Worm (Caenorhabditis elegans) whole organism, L3 larva: ENCODE measurements around the gene srw-26.

Experiments
- R02D3.7 ChIP-seq: fragments of 150-350 bp; optimal IDR thresholded peaks from 2 replicates; lab custom pipeline; 2014; ENCODE audit warnings: missing biosample characterization, missing genetic modification characterization
- ZK546.5 ChIP-seq: sonication (generic microtip); optimal IDR thresholded peaks from 2 replicates; lab custom pipeline; 2017; ENCODE audit warnings: missing biosample characterization, missing genetic modification characterization
- ama-1 ChIP-seq: fragments of 150-350 bp; optimal IDR thresholded peaks from 2 replicates; lab custom pipeline; 2018
- ceh-16 ChIP-seq: sonication (generic microtip); optimal IDR thresholded peaks from 2 replicates; lab custom pipeline; 2017; ENCODE audit warnings: missing biosample characterization, missing genetic modification characterization
- ceh-28 ChIP-seq: fragments of 150-350 bp; optimal IDR thresholded peaks from 2 replicates; lab custom pipeline; 2014; ENCODE audit warnings: missing biosample characterization, missing genetic modification reagents, missing genetic modification characterization
- ceh-82 ChIP-seq: fragments of 150-350 bp; optimal IDR thresholded peaks from 2 replicates; lab custom pipeline; 2014; ENCODE audit warnings: missing biosample characterization, missing genetic modification characterization
- ceh-9 ChIP-seq: sonication (generic microtip); optimal IDR thresholded peaks from 2 replicates; lab custom pipeline; 2018; ENCODE audit warnings: missing biosample characterization, missing genetic modification characterization
- daf-12 ChIP-seq: fragments of 150-350 bp; optimal IDR thresholded peaks from 2 replicates; lab custom pipeline; 2014; ENCODE audit warnings: missing biosample characterization, missing genetic modification reagents, missing genetic modification characterization
- egl-5 ChIP-seq: fragments of 150-350 bp; optimal IDR thresholded peaks from 2 replicates; lab custom pipeline; 2017; ENCODE audit warnings: missing biosample characterization, missing genetic modification reagents, missing genetic modification characterization, inconsistent platforms
- elt-2 ChIP-seq: sonication (generic microtip); optimal IDR thresholded peaks from 2 replicates; lab custom pipeline; 2016; ENCODE audit warnings: missing genetic modification reagents, mild to moderate bottlenecking, missing genetic modification characterization, missing compliant biosample characterization
- elt-3 ChIP-seq, 3 experiments: fragments of 150-350 bp in 1 of 3; sonication (generic microtip) in 2 of 3; optimal IDR thresholded peaks; 2 replicates in 2 of 3; 4 replicates in 1 of 3; lab custom pipeline; 2014 to 2017; ENCODE audit warnings: missing biosample characterization in 3 of 3, missing genetic modification characterization in 3 of 3
- eor-1 ChIP-seq, 2 experiments: fragments of 150-350 bp; optimal IDR thresholded peaks; 2 replicates each; lab custom pipeline; 2014 to 2018; ENCODE audit warnings: missing biosample characterization in 2 of 2, missing genetic modification characterization in 2 of 2
- fkh-2 ChIP-seq: fragments of 150-350 bp; optimal IDR thresholded peaks from 2 replicates; lab custom pipeline; 2014; ENCODE audit warnings: missing biosample characterization, missing genetic modification reagents, missing genetic modification characterization
- fos-1 ChIP-seq: fragments of 150-350 bp; optimal IDR thresholded peaks from 2 replicates; lab custom pipeline; 2014; ENCODE audit warnings: missing biosample characterization, missing genetic modification characterization
- jun-1 ChIP-seq: fragments of 150-350 bp; optimal IDR thresholded peaks from 2 replicates; lab custom pipeline; 2014; ENCODE audit warnings: missing biosample characterization, missing genetic modification reagents, missing genetic modification characterization
- lin-15B ChIP-seq: fragments of 150-350 bp; optimal IDR thresholded peaks from 2 replicates; lab custom pipeline; 2014; ENCODE audit warnings: missing biosample characterization, missing genetic modification characterization
- lin-39 ChIP-seq: fragments of 150-350 bp; optimal IDR thresholded peaks from 2 replicates; lab custom pipeline; 2018; ENCODE audit warnings: missing biosample characterization, missing genetic modification reagents, missing genetic modification characterization
- mdl-1 ChIP-seq: fragments of 150-350 bp; optimal IDR thresholded peaks from 2 replicates; lab custom pipeline; 2014; ENCODE audit warnings: missing biosample characterization, missing genetic modification characterization
- nfya-1 ChIP-seq: sonication (generic microtip); optimal IDR thresholded peaks from 2 replicates; lab custom pipeline; 2017; ENCODE audit warnings: missing genetic modification characterization, mild to moderate bottlenecking, missing compliant biosample characterization, antibody characterized with exemption, moderate library complexity; ENCODE audit not compliant: insufficient read depth
- nhr-11 ChIP-seq: fragments of 150-350 bp; optimal IDR thresholded peaks from 2 replicates; lab custom pipeline; 2014; ENCODE audit warnings: missing biosample characterization, missing genetic modification characterization
- nhr-12 ChIP-seq: fragments of 150-350 bp; optimal IDR thresholded peaks from 2 replicates; lab custom pipeline; 2014; ENCODE audit warnings: missing biosample characterization, missing genetic modification characterization
- nhr-23 ChIP-seq: fragments of 150-350 bp; optimal IDR thresholded peaks from 2 replicates; lab custom pipeline; 2014; ENCODE audit warnings: missing biosample characterization, missing genetic modification reagents, missing genetic modification characterization
- nhr-237 ChIP-seq: fragments of 150-350 bp; optimal IDR thresholded peaks from 2 replicates; lab custom pipeline; 2014; ENCODE audit warnings: missing biosample characterization, missing genetic modification characterization
- nhr-25 ChIP-seq: sonication (generic microtip); optimal IDR thresholded peaks from 2 replicates; lab custom pipeline; 2017; ENCODE audit warnings: missing biosample characterization, missing genetic modification characterization
- nhr-28 ChIP-seq: fragments of 150-350 bp; optimal IDR thresholded peaks from 2 replicates; lab custom pipeline; 2014; ENCODE audit warnings: missing biosample characterization, missing genetic modification characterization
- nhr-67 ChIP-seq: fragments of 150-350 bp; optimal IDR thresholded peaks from 2 replicates; lab custom pipeline; 2014; ENCODE audit warnings: missing biosample characterization, missing genetic modification characterization
- nhr-77 ChIP-seq: fragments of 150-350 bp; optimal IDR thresholded peaks from 2 replicates; lab custom pipeline; 2014; ENCODE audit warnings: missing biosample characterization, missing genetic modification characterization
- pha-4 ChIP-seq: fragments of 150-350 bp; optimal IDR thresholded peaks from 2 replicates; lab custom pipeline; 2014; ENCODE audit warnings: missing biosample characterization, missing genetic modification reagents, missing genetic modification characterization
- pqm-1 ChIP-seq: fragments of 150-350 bp; optimal IDR thresholded peaks from 2 replicates; lab custom pipeline; 2017; ENCODE audit warnings: missing biosample characterization, missing genetic modification characterization, inconsistent platforms
- sea-2 ChIP-seq: fragments of 150-350 bp; sonication (generic microtip); optimal IDR thresholded peaks from 4 replicates; lab custom pipeline; 2014; ENCODE audit warnings: missing biosample characterization, missing genetic modification reagents, missing genetic modification characterization
- skn-1 ChIP-seq: fragments of 150-350 bp; optimal IDR thresholded peaks from 2 replicates; lab custom pipeline; 2014; ENCODE audit warnings: missing biosample characterization, missing genetic modification characterization
- snpc-4 ChIP-seq: fragments of 150-350 bp; optimal IDR thresholded peaks from 2 replicates; lab custom pipeline; 2014; ENCODE audit warnings: missing biosample characterization, missing genetic modification characterization
- tbx-2 ChIP-seq: sonication (generic microtip); optimal IDR thresholded peaks from 2 replicates; lab custom pipeline; 2016; ENCODE audit warnings: mild to moderate bottlenecking, missing genetic modification characterization, missing compliant biosample characterization
- unc-39 ChIP-seq: sonication (generic microtip); optimal IDR thresholded peaks from 4 replicates; lab custom pipeline; 2017; ENCODE audit warnings: missing biosample characterization, missing genetic modification characterization
- unc-62 ChIP-seq: fragments of 150-350 bp; sonication (generic microtip); optimal IDR thresholded peaks from 4 replicates; lab custom pipeline; 2014; ENCODE audit warnings: missing biosample characterization, missing genetic modification reagents, missing genetic modification characterization
- zag-1 ChIP-seq: fragments of 150-350 bp; optimal IDR thresholded peaks from 2 replicates; lab custom pipeline; 2014; ENCODE audit warnings: missing biosample characterization, missing genetic modification characterization
- ztf-11 ChIP-seq: fragments of 150-350 bp; optimal IDR thresholded peaks from 2 replicates; lab custom pipeline; 2014; ENCODE audit warnings: missing biosample characterization, missing genetic modification characterization
- ztf-4 ChIP-seq: fragments of 150-350 bp; optimal IDR thresholded peaks from 2 replicates; lab custom pipeline; 2014; ENCODE audit warnings: missing biosample characterization, missing genetic modification characterization

The srw-26 gene

ce11 chrV:15890115-15890514, 42.2 kb downstream of the srw-26 start:
- TF ChIP-seq unc-62 (no peak), elt-2 (peak; percentile 72), pha-4 (tag; lab: Kevin White, UChicago) (peak; percentile 51), nhr-12 (tag; lab: Kevin White, UChicago) (no peak), fkh-2 (tag; lab: Kevin White, UChicago) (no peak), ZK546.5 (tag; lab: Kevin White, UChicago) (no peak), pqm-1 (tag; lab: Kevin White, UChicago) (peak; percentile 57), nhr-25 (no peak), jun-1 (tag; lab: Kevin White, UChicago) (no peak)

- TF ChIP-seq R02D3.7 (no peak), ZK546.5 (tag; lab: Kevin White, UChicago) (no peak), ceh-28 (tag; lab: Kevin White, UChicago) (no peak), lin-39 (tag; lab: Kevin White, UChicago) (no peak), nhr-28 (tag; lab: Kevin White, UChicago) (no peak), tbx-2 (tag; lab: Kevin White, UChicago) (no peak), nhr-11 (tag; lab: Kevin White, UChicago) (no peak), nhr-23 (tag; lab: Kevin White, UChicago) (no peak), elt-3 (tag; optimal IDR thresholded peaks at IDR 0.05; lab: Kevin White, UChicago) (no peak), skn-1 (tag; lab: Kevin White, UChicago) (no peak), jun-1 (tag; lab: Kevin White, UChicago) (no peak), ztf-4 (no peak), sea-2 (GFP tag; lab: Kevin White, UChicago) (no peak), unc-39 (tag; lab: Kevin White, UChicago) (no peak), nfya-1 (tag; lab: Kevin White, UChicago) (no peak), nhr-77 (tag; lab: Kevin White, UChicago) (no peak), nhr-237 (tag; lab: Kevin White, UChicago) (no peak), elt-2 (no peak)
These were observed 43.5 kb downstream of the srw-26 start, which contains the start of gene cgt-1 for ce11 chrV:15888751-15889150. Gene cgt-1, minus strand, starts transcription at chrV:15888851.

ce11 chrV:15887708-15888295, 44.5 kb downstream of the srw-26 start:
- TF ChIP-seq skn-1 (tag; lab: Kevin White, UChicago) (no peak), elt-2 (peak; percentile 93), pha-4 (tag; lab: Kevin White, UChicago) (peak; percentile 16), ZK546.5 (tag; lab: Kevin White, UChicago) (no peak), ama-1 (lab: Kevin White, UChicago) (no peak), ceh-9 (no peak), ceh-16 (tag; lab: Kevin White, UChicago) (no peak), fos-1 (tag; lab: Kevin White, UChicago) (peak; percentile 33), pqm-1 (tag; lab: Kevin White, UChicago) (peak; percentile 89), snpc-4 (tag; lab: Kevin White, UChicago) (no peak), daf-12 (tag; lab: Kevin White, UChicago) (no peak), tbx-2 (tag; lab: Kevin White, UChicago) (no peak), jun-1 (tag; lab: Kevin White, UChicago) (peak; percentile 70), R02D3.7 (no peak), lin-15B (tag; lab: Kevin White, UChicago) (no peak), nhr-23 (tag; lab: Kevin White, UChicago) (no peak), zag-1 (tag; lab: Kevin White, UChicago) (no peak), nfya-1 (tag; lab: Kevin White, UChicago) (peak; percentile 76)

- TF ChIP-seq tbx-2 (tag; lab: Kevin White, UChicago) (no peak), pqm-1 (tag; lab: Kevin White, UChicago) (peak; percentile 9), nhr-11 (tag; lab: Kevin White, UChicago) (no peak)
These were observed 46.3 kb downstream of the srw-26 start, which contains the start of gene T06C12.9 for ce11 chrV:15885967-15886366. Gene T06C12.9, minus strand, starts transcription at chrV:15886067.

DNA sequence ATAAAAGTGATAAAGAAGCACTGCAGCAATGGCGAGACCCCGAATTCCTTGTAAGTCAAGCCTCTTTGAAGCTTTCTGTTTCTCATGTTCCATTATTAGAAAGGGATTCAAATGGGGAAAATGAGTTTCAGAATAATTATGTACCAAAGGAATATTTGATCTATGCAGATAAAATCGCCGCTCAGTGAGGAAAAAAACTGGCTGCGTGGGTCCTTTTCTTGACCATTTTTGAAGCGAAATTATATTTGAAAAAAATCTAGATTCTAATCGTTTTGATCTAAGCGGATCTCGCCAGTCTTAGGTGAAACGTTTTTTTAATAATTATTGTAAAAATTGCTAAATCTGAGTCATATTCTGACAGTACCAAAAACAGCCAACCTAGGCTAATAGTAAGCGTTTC, 47.6 kb downstream of the srw-26 start, which contains the start of gene oac-42:
TSS of gene oac-42 (minus strand) at position 101 of the 400 bp plus-strand sequence.
- no peak for TF ChIP-seq ceh-28 (tag; lab: Kevin White, UChicago)
- TF ChIP-seq nhr-67 (tag; lab: Kevin White, UChicago) = no peak
- no peak for TF ChIP-seq mdl-1 (tag; lab: Kevin White, UChicago)
- TF ChIP-seq unc-39 (tag; lab: Kevin White, UChicago) = no peak
- TF ChIP-seq ceh-82 (tag; lab: Kevin White, UChicago) = no peak
- no peak for TF ChIP-seq eor-1 (tag; optimal IDR thresholded peaks at IDR 0.05; lab: Kevin White, UChicago)
- no peak for TF ChIP-seq elt-3 (tag; optimal IDR thresholded peaks at IDR 0.05; lab: Kevin White, UChicago)
- TF ChIP-seq skn-1 (tag; lab: Kevin White, UChicago) = no peak
- TF ChIP-seq ceh-9 = no peak
- no peak for TF ChIP-seq egl-5
- no peak for TF ChIP-seq nhr-25
- TF ChIP-seq ztf-11 (tag; lab: Kevin White, UChicago) = no peak
- TF ChIP-seq jun-1 (tag; lab: Kevin White, UChicago) = no peak
- TF ChIP-seq pqm-1 (tag; lab: Kevin White, UChicago) = no peak
- TF ChIP-seq elt-2 = no peak
- no peak for TF ChIP-seq zag-1 (tag; lab: Kevin White, UChicago)
- TF ChIP-seq tbx-2 (tag; lab: Kevin White, UChicago) = no peak
